Fruit fly (Drosophila melanogaster) whole organism, embryonic: ENCODE data around the gene CG31174.
A peak's percentile ranks its signal among the peaks of the same experiment; 100 is the strongest.

Experiments
- Adf1 ChIP-seq: fragments of 200-800 bp; sonication (Bioruptor generic); IDR thresholded peaks from 2 replicates; pipeline ENCODE4 v1.3.6; 2022; ENCODE audit warnings: missing biosample characterization, missing genetic modification characterization
- Awh ChIP-seq: fragments of 200-800 bp; sonication (Bioruptor generic); IDR thresholded peaks from 2 replicates; pipeline ENCODE4, ENCODE4 v1.3.6; 2022; ENCODE audit warnings: missing biosample characterization, missing genetic modification characterization
- CG10565 ChIP-seq: fragments of 200-800 bp; sonication (Bioruptor generic); optimal IDR thresholded peaks from 3 replicates; lab custom pipeline; 2016; ENCODE audit warnings: missing biosample characterization, mild to moderate bottlenecking, missing genetic modification characterization
- CG11085 ChIP-seq: fragments of 200-800 bp; sonication (Bioruptor generic); IDR thresholded peaks from 2 replicates; pipeline ENCODE4 v1.3.6; 2022; ENCODE audit warnings: missing biosample characterization, missing genetic modification characterization
- CG11398 ChIP-seq: fragments of 200-800 bp; sonication (Bioruptor generic); optimal IDR thresholded peaks from 2 replicates; lab custom pipeline; 2016; ENCODE audit warnings: missing biosample characterization, missing genetic modification characterization
- CG11696 ChIP-seq: fragments of 200-800 bp; sonication (Bioruptor generic); IDR thresholded peaks from 2 replicates; pipeline ENCODE4 v1.3.6; 2022; ENCODE audit warnings: missing biosample characterization, missing genetic modification characterization
- CG12236 ChIP-seq: fragments of 200-800 bp; sonication (Bioruptor generic); optimal IDR thresholded peaks from 2 replicates; lab custom pipeline; 2016; ENCODE audit warnings: missing biosample characterization, missing genetic modification characterization
- CG12391 ChIP-seq: fragments of 200-800 bp; sonication (Bioruptor generic); optimal IDR thresholded peaks from 3 replicates; lab custom pipeline; 2018; ENCODE audit warnings: missing biosample characterization, mild to moderate bottlenecking, missing genetic modification characterization, moderate library complexity
- CG13424 ChIP-seq: fragments of 200-800 bp; sonication (Bioruptor generic); optimal IDR thresholded peaks from 2 replicates; lab custom pipeline; 2019; ENCODE audit warnings: missing biosample characterization, mild to moderate bottlenecking, missing genetic modification characterization, moderate library complexity
- CG1832 ChIP-seq: fragments of 200-800 bp; sonication (Bioruptor generic); optimal IDR thresholded peaks from 2 replicates; lab custom pipeline; 2017; ENCODE audit warnings: missing biosample characterization, mild to moderate bottlenecking, missing genetic modification characterization, inconsistent platforms
- CG2199 ChIP-seq: fragments of 200-800 bp; sonication (Bioruptor generic); IDR thresholded peaks from 3 replicates; pipeline ENCODE4 v1.3.6; 2022; ENCODE audit warnings: missing biosample characterization, missing genetic modification characterization
- CG3163 ChIP-seq: fragments of 200-800 bp; sonication (Bioruptor generic); optimal IDR thresholded peaks from 3 replicates; lab custom pipeline; 2016; ENCODE audit warnings: missing biosample characterization, missing genetic modification characterization
- CG34224 ChIP-seq: fragments of 200-800 bp; sonication (Bioruptor generic); IDR thresholded peaks from 3 replicates; pipeline ENCODE4 v1.3.6; 2022; ENCODE audit warnings: missing biosample characterization, missing genetic modification characterization; ENCODE audit not compliant: partially characterized antibody
- CG3847 ChIP-seq: fragments of 200-800 bp; sonication (Bioruptor generic); IDR thresholded peaks from 2 replicates; pipeline ENCODE4 v1.3.6; 2022; ENCODE audit warnings: missing biosample characterization, missing genetic modification characterization
- CG4282 ChIP-seq: fragments of 200-800 bp; sonication (Bioruptor generic); optimal IDR thresholded peaks from 2 replicates; lab custom pipeline; 2016; ENCODE audit warnings: missing biosample characterization, missing genetic modification characterization
- CG4617 ChIP-seq: fragments of 200-800 bp; sonication (Bioruptor generic); optimal IDR thresholded peaks from 3 replicates; lab custom pipeline; 2016; ENCODE audit warnings: missing biosample characterization, missing genetic modification characterization, borderline replicate concordance
- CG5953 ChIP-seq: fragments of 200-800 bp; sonication (Bioruptor generic); IDR thresholded peaks from 2 replicates; pipeline ENCODE4 v1.3.6; 2022; ENCODE audit warnings: missing biosample characterization, missing genetic modification characterization
- CG8924 ChIP-seq: fragments of 200-800 bp; optimal IDR thresholded peaks from 3 replicates; lab custom pipeline; 2019; ENCODE audit warnings: missing biosample characterization, mild to moderate bottlenecking, missing genetic modification characterization, moderate library complexity
- CTCF ChIP-seq: fragments of 200-800 bp; sonication (Bioruptor generic); optimal IDR thresholded peaks from 2 replicates; lab custom pipeline; 2017; ENCODE audit warnings: missing biosample characterization, mild to moderate bottlenecking, missing genetic modification characterization, moderate library complexity
- D19B ChIP-seq: fragments of 200-800 bp; sonication (Bioruptor generic); optimal IDR thresholded peaks from 2 replicates; lab custom pipeline; 2017; ENCODE audit warnings: missing biosample characterization, mild to moderate bottlenecking, missing genetic modification characterization
- Ets97D ChIP-seq: fragments of 200-800 bp; sonication (Bioruptor generic); optimal IDR thresholded peaks from 3 replicates; lab custom pipeline; 2016; ENCODE audit warnings: missing biosample characterization, missing genetic modification characterization
- HmgD ChIP-seq: fragments of 200-800 bp; sonication (Bioruptor generic); optimal IDR thresholded peaks from 3 replicates; lab custom pipeline; 2016; ENCODE audit warnings: missing biosample characterization, missing genetic modification characterization
- Hr78 ChIP-seq, 2 experiments: fragments of 200-800 bp in 1 of 2; fragments of >200 bp in 1 of 2; sonication (Bioruptor generic) in 1 of 2; optimal IDR thresholded peaks; 2 replicates each; lab custom pipeline; 2017 to 2019; ENCODE audit warnings: missing biosample characterization in 2 of 2, missing genetic modification characterization in 2 of 2, mild to moderate bottlenecking in 1 of 2, moderate library complexity in 1 of 2
- Med ChIP-seq: fragments of 200-800 bp; sonication (Bioruptor generic); peaks from one replicate; lab custom pipeline; 2016; ENCODE audit warnings: missing biosample characterization, missing genetic modification characterization, mild to moderate bottlenecking, inconsistent platforms, moderate library complexity
- NK7.1 ChIP-seq: fragments of 200-800 bp; sonication (Bioruptor generic); optimal IDR thresholded peaks from 3 replicates; lab custom pipeline; 2016; ENCODE audit warnings: missing biosample characterization, missing genetic modification characterization
- NfI ChIP-seq: fragments of 200-800 bp; sonication (Bioruptor generic); optimal IDR thresholded peaks from 3 replicates; lab custom pipeline; 2018; ENCODE audit warnings: missing biosample characterization, mild to moderate bottlenecking, missing genetic modification characterization, moderate library complexity
- Opbp ChIP-seq: fragments of 200-800 bp; sonication (Bioruptor generic); IDR thresholded peaks from 3 replicates; pipeline ENCODE4 v1.3.6; 2022; ENCODE audit warnings: missing biosample characterization, missing genetic modification characterization; ENCODE audit not compliant: partially characterized antibody
- Optix ChIP-seq: fragments of 200-800 bp; sonication (Bioruptor generic); IDR thresholded peaks from 3 replicates; pipeline ENCODE4 v1.3.6; 2022; ENCODE audit warnings: missing biosample characterization, missing genetic modification characterization
- Ravus ChIP-seq: fragments of 200-800 bp; sonication (Bioruptor generic); IDR thresholded peaks from 2 replicates; pipeline ENCODE4 v1.3.6; 2022; ENCODE audit warnings: missing biosample characterization, missing genetic modification characterization
- btn ChIP-seq: fragments of 200-800 bp; sonication (Bioruptor generic); optimal IDR thresholded peaks from 2 replicates; lab custom pipeline; 2016; ENCODE audit warnings: missing biosample characterization, missing genetic modification characterization
- eyg ChIP-seq: fragments of 200-800 bp; sonication (Bioruptor generic); optimal IDR thresholded peaks from 3 replicates; lab custom pipeline; 2016; ENCODE audit warnings: missing biosample characterization, missing genetic modification characterization
- fd64A ChIP-seq: fragments of 200-800 bp; sonication (Bioruptor generic); optimal IDR thresholded peaks from 3 replicates; lab custom pipeline; 2018; ENCODE audit warnings: missing biosample characterization, mild to moderate bottlenecking, missing genetic modification characterization
- ind ChIP-seq: fragments of 200-800 bp; sonication (Bioruptor generic); optimal IDR thresholded peaks from 3 replicates; lab custom pipeline; 2016; ENCODE audit warnings: missing biosample characterization, missing genetic modification characterization
- jumu ChIP-seq: fragments of 200-800 bp; sonication (Bioruptor generic); optimal IDR thresholded peaks from 3 replicates; lab custom pipeline; 2016; ENCODE audit warnings: missing biosample characterization, missing genetic modification characterization
- lab ChIP-seq: fragments of 200-800 bp; sonication (Bioruptor generic); optimal IDR thresholded peaks from 3 replicates; lab custom pipeline; 2017; ENCODE audit warnings: missing biosample characterization, missing genetic modification characterization, mild to moderate bottlenecking, moderate library complexity, missing genetic modification reagents
- pita ChIP-seq: fragments of 200-800 bp; sonication (Bioruptor generic); optimal IDR thresholded peaks from 2 replicates; lab custom pipeline; 2017; ENCODE audit warnings: missing biosample characterization, mild to moderate bottlenecking, missing genetic modification characterization
- psq ChIP-seq: fragments of 200-800 bp; sonication (Bioruptor generic); optimal IDR thresholded peaks from 2 replicates; lab custom pipeline; 2017; ENCODE audit warnings: missing biosample characterization, missing genetic modification characterization
- pzg ChIP-seq: fragments of 200-800 bp; sonication (Bioruptor generic); optimal IDR thresholded peaks from 3 replicates; lab custom pipeline; 2018; ENCODE audit warnings: missing biosample characterization, mild to moderate bottlenecking, missing genetic modification characterization, moderate library complexity
- row ChIP-seq: fragments of 200-800 bp; sonication (Bioruptor generic); IDR thresholded peaks from 3 replicates; pipeline ENCODE4 v1.3.6; 2022; ENCODE audit warnings: missing biosample characterization, missing genetic modification characterization
- scrt ChIP-seq: fragments of 200-800 bp; sonication (Bioruptor generic); optimal IDR thresholded peaks from 2 replicates; lab custom pipeline; 2018; ENCODE audit warnings: missing biosample characterization, mild to moderate bottlenecking, missing genetic modification characterization, moderate library complexity
- seq ChIP-seq: fragments of 200-800 bp; sonication (Bioruptor generic); IDR thresholded peaks from 2 replicates; pipeline ENCODE4 v1.3.6; 2022; ENCODE audit warnings: missing biosample characterization, missing genetic modification characterization
- shn ChIP-seq: fragments of 200-800 bp; sonication (Bioruptor generic); optimal IDR thresholded peaks from 3 replicates; lab custom pipeline; 2016; ENCODE audit warnings: missing biosample characterization, missing genetic modification characterization
- ssp ChIP-seq: fragments of 200-800 bp; sonication (Bioruptor generic); IDR thresholded peaks from 2 replicates; pipeline ENCODE4 v1.3.6; 2022; ENCODE audit warnings: missing biosample characterization, missing genetic modification characterization
- ttk ChIP-seq: fragments of 200-800 bp; sonication (Bioruptor generic); IDR thresholded peaks from 2 replicates; pipeline ENCODE4 v2.1.2; 2022; ENCODE audit warnings: missing biosample characterization, missing genetic modification characterization
- tx ChIP-seq: fragments of 200-800 bp; sonication (Bioruptor generic); optimal IDR thresholded peaks from 2 replicates; lab custom pipeline; 2016; ENCODE audit warnings: missing biosample characterization, missing genetic modification characterization
- unpg ChIP-seq: fragments of 200-800 bp; sonication (Bioruptor generic); optimal IDR thresholded peaks from 3 replicates; lab custom pipeline; 2018; ENCODE audit warnings: missing biosample characterization, mild to moderate bottlenecking, missing genetic modification characterization, moderate library complexity
- vvl ChIP-seq: fragments of 200-800 bp; sonication (Bioruptor generic); IDR thresholded peaks from 2 replicates; pipeline ENCODE4 v1.3.6; 2022; ENCODE audit warnings: missing biosample characterization, missing genetic modification characterization
- zen ChIP-seq: fragments of 200-800 bp; sonication (Bioruptor generic); optimal IDR thresholded peaks from 3 replicates; lab custom pipeline; 2018; ENCODE audit warnings: missing biosample characterization, mild to moderate bottlenecking, missing genetic modification characterization, moderate library complexity
- zen2 ChIP-seq: fragments of 200-800 bp; sonication (Bioruptor generic); IDR thresholded peaks from 3 replicates; pipeline ENCODE4 v1.3.6; 2022; ENCODE audit warnings: missing biosample characterization, missing genetic modification characterization; ENCODE audit not compliant: partially characterized antibody
- zf30C ChIP-seq: fragments of 200-800 bp; sonication (Bioruptor generic); optimal IDR thresholded peaks from 3 replicates; lab custom pipeline; 2018; ENCODE audit warnings: missing biosample characterization, mild to moderate bottlenecking, missing genetic modification characterization

The CG31174 gene

DNA sequence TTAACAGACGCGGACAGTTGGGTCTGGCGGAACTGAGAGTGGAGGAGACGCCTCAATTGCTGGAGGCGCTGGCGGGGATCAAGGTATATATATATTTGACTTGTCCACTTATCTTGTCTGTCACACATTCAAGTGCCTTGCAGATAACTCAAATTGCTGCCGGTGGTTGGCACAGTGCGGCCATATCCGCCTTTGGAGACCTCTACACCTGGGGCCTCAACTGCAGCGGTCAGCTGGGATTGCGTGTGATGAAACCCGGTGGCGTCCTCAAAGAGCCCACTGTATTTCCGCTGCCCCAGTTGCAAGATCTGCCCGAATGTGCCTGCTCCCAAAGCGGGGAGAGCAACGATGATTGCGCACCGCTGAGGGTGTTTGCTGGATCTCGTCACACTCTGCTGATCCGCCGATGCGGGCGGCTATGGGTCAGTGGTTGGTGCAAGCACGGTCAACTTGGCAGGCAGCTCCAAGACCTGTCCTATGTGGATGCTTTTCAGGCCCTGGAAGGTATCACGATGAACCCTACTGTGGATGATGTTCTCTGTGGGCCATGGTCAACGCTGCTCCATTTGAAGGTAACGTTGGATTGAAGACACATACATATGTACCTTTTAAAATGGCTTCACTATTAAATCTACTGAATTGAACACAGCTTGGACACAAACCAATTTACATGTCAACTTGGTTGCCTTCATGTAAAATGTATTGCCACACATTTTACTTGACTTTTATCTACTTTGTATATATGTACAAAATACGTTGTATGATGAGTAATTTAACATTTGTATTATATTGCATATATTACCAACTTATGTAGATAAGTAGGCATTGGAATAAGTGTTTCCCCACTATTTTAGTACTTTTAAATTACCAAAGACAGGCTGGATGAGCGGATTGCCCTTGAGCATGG, 19.6 kb upstream of the CG31174 start, which contains the start of gene CG43844 (continued):
- no peak for TF ChIP-seq CG12391 (tag; lab: Kevin White, UChicago)
- no peak for TF ChIP-seq CG5953 (GFP tag; lab: Robert Waterston, UW)
- no peak for TF ChIP-seq CG10565 (GFP tag; lab: Kevin White, UChicago)
- peak in 1 of 2 experiments; percentile 65 for TF ChIP-seq Hr78 (GFP tag; optimal IDR thresholded peaks at IDR 0.05; lab: Kevin White, UChicago)
- TF ChIP-seq Med (GFP tag; lab: Kevin White, UChicago) = peak; percentile 58
- TF ChIP-seq Opbp = peak; percentile 54; the same call in 2 of the 3 replicates
- TF ChIP-seq NK7.1 (GFP tag; lab: Kevin White, UChicago) = no peak
- TF ChIP-seq scrt = no peak
- TF ChIP-seq zen2 (GFP tag; lab: Robert Waterston, UW) = no peak
- no peak; the same call in 1 of the 2 replicates for TF ChIP-seq CG3847 (GFP tag; lab: Robert Waterston, UW)
- TF ChIP-seq Optix (GFP tag; lab: Robert Waterston, UW) = no peak
- TF ChIP-seq zf30C (GFP tag; lab: Kevin White, UChicago) = no peak
- peak; percentile 62; the same call in 1 of the 2 replicates for TF ChIP-seq vvl (GFP tag; lab: Robert Waterston, UW)
- no peak for TF ChIP-seq tx (GFP tag; lab: Kevin White, UChicago)
- TF ChIP-seq ind (GFP tag; lab: Kevin White, UChicago) = no peak
- TF ChIP-seq ttk = no peak
- no peak for TF ChIP-seq Ravus (GFP tag; lab: Robert Waterston, UW)
- TF ChIP-seq unpg (GFP tag; lab: Kevin White, UChicago) = no peak
- TF ChIP-seq HmgD (GFP tag; lab: Kevin White, UChicago) = no peak
- TF ChIP-seq CG2199 (GFP tag; lab: Robert Waterston, UW) = peak; percentile 80
- TF ChIP-seq Ets97D (GFP tag; lab: Kevin White, UChicago) = peak; percentile 3
- no peak for TF ChIP-seq eyg
- no peak for TF ChIP-seq NfI (GFP tag; lab: Kevin White, UChicago)
- no peak for TF ChIP-seq CG11085 (GFP tag; lab: Robert Waterston, UW)
- no peak for TF ChIP-seq jumu
- TF ChIP-seq fd64A = no peak
- no peak for TF ChIP-seq shn (GFP tag; lab: Kevin White, UChicago)
- no peak for TF ChIP-seq psq (GFP tag; lab: Kevin White, UChicago)
- TF ChIP-seq CG4282 (GFP tag; lab: Kevin White, UChicago) = no peak
- TF ChIP-seq row (GFP tag; lab: Robert Waterston, UW) = no peak
- TF ChIP-seq CG11398 = no peak
- no peak for TF ChIP-seq CG34224 (GFP tag; lab: Robert Waterston, UW)
- no peak for TF ChIP-seq CG12236 (GFP tag; lab: Kevin White, UChicago)
- no peak for TF ChIP-seq CG1832 (GFP tag; lab: Kevin White, UChicago)
- no peak for TF ChIP-seq CG13424 (tag; lab: Kevin White, UChicago)
- peak; percentile 14 for TF ChIP-seq lab (GFP tag; lab: Kevin White, UChicago)
- TF ChIP-seq seq = no peak
- no peak for TF ChIP-seq D19B (GFP tag; lab: Kevin White, UChicago)
- TF ChIP-seq pzg = no peak
- no peak for TF ChIP-seq zen (tag; lab: Kevin White, UChicago)
- TF ChIP-seq CG3163 = no peak
- TF ChIP-seq CG4617 (GFP tag; lab: Kevin White, UChicago) = no peak
- no peak for TF ChIP-seq btn (GFP tag; lab: Kevin White, UChicago)
- TF ChIP-seq CG11696 = no peak
- TF ChIP-seq pita = peak; percentile 72
- no peak for TF ChIP-seq CG8924 (tag; lab: Kevin White, UChicago)
- TF ChIP-seq Adf1 (GFP tag; lab: Robert Waterston, UW) = no peak
- no peak for TF ChIP-seq Awh (GFP tag; lab: Robert Waterston, UW)
- no peak for TF ChIP-seq ssp
- TF ChIP-seq CTCF (GFP tag; lab: Kevin White, UChicago) = peak; percentile 84
